Worm (Caenorhabditis elegans) whole organism, early embryonic: Measurements from ENCODE around the gene srh-70.

Source experiments
- B0310.2 ChIP-seq: sonication (generic microtip); optimal IDR thresholded peaks from 2 replicates; lab custom pipeline; 2016; ENCODE audit warnings: mild to moderate bottlenecking, missing genetic modification characterization, missing compliant biosample characterization
- ceh-36 ChIP-seq: sonication (generic microtip); optimal IDR thresholded peaks from 2 replicates; lab custom pipeline; 2016; ENCODE audit warnings: missing genetic modification characterization, inconsistent platforms, missing compliant biosample characterization
- sea-1 ChIP-seq: fragments of 200-800 bp; sonication (Bioruptor generic); conservative IDR thresholded peaks from 2 replicates; pipeline ENCODE4 v1.3.6; 2022; ENCODE audit warnings: missing genetic modification characterization, missing compliant biosample characterization

Gene srh-70

ce11 chrII:12471138-12471855, 47.4 kb downstream of the srh-70 start, which contains the start of the genes F15A4.5 and phat-8:
Gene F15A4.5, minus strand, starts transcription at chrII:12471238.
Gene phat-8, plus strand, starts transcription at chrII:12471805.
- no peak for TF ChIP-seq B0310.2

ce11 chrII:12467047-12467446, 51.6 kb downstream of the srh-70 start, which contains the start of gene srg-16:
Gene srg-16, plus strand, starts transcription at chrII:12467133.
- TF ChIP-seq ceh-36 (tag; lab: Kevin White, UChicago) (peak; percentile 63), sea-1 (GFP tag; lab: Robert Waterston, UW) (no peak)
